Worm (Caenorhabditis elegans) whole organism, L4 larva: ENCODE data around the gene Y46G5A.7.

Experiments used
- F49E8.2 ChIP-seq: sonication (generic microtip); optimal IDR thresholded peaks from 2 replicates; lab custom pipeline; 2016; ENCODE audit warnings: missing compliant biosample characterization, mild to moderate bottlenecking, missing genetic modification characterization, borderline replicate concordance
- Y48G9A.11 ChIP-seq: fragments of 200-800 bp; sonication (Bioruptor generic); IDR thresholded peaks from 2 replicates; pipeline ENCODE4 v1.3.6; 2022; ENCODE audit warnings: missing genetic modification reagents, missing genetic modification characterization, missing compliant biosample characterization
- Y75B8A.6 ChIP-seq: fragments of 200-800 bp; sonication (Bioruptor generic); IDR thresholded peaks from 2 replicates; pipeline ENCODE4 v1.3.6; 2022; ENCODE audit warnings: missing genetic modification reagents, missing genetic modification characterization, missing compliant biosample characterization
- ZK546.5 ChIP-seq, 2 experiments: sonication (generic microtip); optimal IDR thresholded peaks; 2 replicates each; lab custom pipeline; 2017; ENCODE audit warnings: missing biosample characterization in 2 of 2, missing genetic modification characterization in 2 of 2
- aha-1 ChIP-seq: fragments of 150-350 bp; peaks from one replicate; lab custom pipeline; 2014; ENCODE audit warnings: missing biosample characterization, missing genetic modification characterization
- ama-1 ChIP-seq: fragments of 150-350 bp; optimal IDR thresholded peaks from 2 replicates; lab custom pipeline; 2014; ENCODE audit warnings: inconsistent platforms, mixed read lengths
- ceh-20 ChIP-seq: fragments of 200-800 bp; sonication (Bioruptor generic); IDR thresholded peaks from 2 replicates; pipeline ENCODE4 v1.3.6; 2022; ENCODE audit warnings: missing genetic modification reagents, missing genetic modification characterization, missing compliant biosample characterization
- ceh-44 ChIP-seq: fragments of 200-800 bp; sonication (Bioruptor generic); IDR thresholded peaks from 2 replicates; pipeline ENCODE4 v1.3.6; 2022; ENCODE audit warnings: missing genetic modification reagents, missing genetic modification characterization, missing compliant biosample characterization
- ceh-82 ChIP-seq: sonication (generic microtip); optimal IDR thresholded peaks from 2 replicates; lab custom pipeline; 2017; ENCODE audit warnings: missing biosample characterization, missing genetic modification characterization
- dmd-6 ChIP-seq: fragments of 200-800 bp; sonication (Bioruptor generic); IDR thresholded peaks from 2 replicates; pipeline ENCODE4 v1.3.6; 2022; ENCODE audit warnings: missing genetic modification reagents, missing genetic modification characterization, missing compliant biosample characterization
- dmd-8 ChIP-seq: fragments of 200-800 bp; sonication (Bioruptor generic); IDR thresholded peaks from 2 replicates; pipeline ENCODE4 v1.3.6; 2022; ENCODE audit warnings: missing genetic modification characterization, missing compliant biosample characterization
- dpl-1 ChIP-seq: fragments of 150-350 bp; optimal IDR thresholded peaks from 2 replicates; lab custom pipeline; 2014; ENCODE audit warnings: missing biosample characterization, missing genetic modification reagents, missing genetic modification characterization
- duxl-1 ChIP-seq: sonication (generic microtip); optimal IDR thresholded peaks from 2 replicates; lab custom pipeline; 2016; ENCODE audit warnings: mild to moderate bottlenecking, missing genetic modification characterization, moderate library complexity, missing compliant biosample characterization; ENCODE audit not compliant: poor library complexity
- egl-43 ChIP-seq: fragments of 200-800 bp; sonication (Bioruptor generic); IDR thresholded peaks from 2 replicates; pipeline ENCODE4 v1.3.6; 2022; ENCODE audit warnings: missing genetic modification reagents, missing genetic modification characterization, missing compliant biosample characterization
- gei-8 ChIP-seq: fragments of 200-800 bp; sonication (Bioruptor generic); optimal IDR thresholded peaks from 2 replicates; lab custom pipeline; 2018; ENCODE audit warnings: mild to moderate bottlenecking, missing genetic modification characterization, missing compliant biosample characterization
- hlh-11 ChIP-seq: fragments of 200-800 bp; sonication (Bioruptor generic); optimal IDR thresholded peaks from 2 replicates; lab custom pipeline; 2018; ENCODE audit warnings: mild to moderate bottlenecking, missing genetic modification characterization, missing compliant biosample characterization
- hlh-30 ChIP-seq: sonication (generic microtip); optimal IDR thresholded peaks from 2 replicates; lab custom pipeline; 2017; ENCODE audit warnings: antibody characterized with exemption, mild to moderate bottlenecking, missing genetic modification characterization, missing compliant biosample characterization; ENCODE audit not compliant: insufficient read depth
- hmg-1.1 ChIP-seq: fragments of 200-800 bp; sonication (Bioruptor generic); IDR thresholded peaks from 2 replicates; pipeline ENCODE4 v1.3.6; 2022; ENCODE audit warnings: missing genetic modification reagents, missing genetic modification characterization, missing compliant biosample characterization
- lin-13 ChIP-seq: fragments of 150-350 bp; optimal IDR thresholded peaks from 2 replicates; lab custom pipeline; 2014; ENCODE audit warnings: missing biosample characterization, missing genetic modification reagents, missing genetic modification characterization
- lin-38 ChIP-seq: fragments of 200-800 bp; sonication (Bioruptor generic); IDR thresholded peaks from 2 replicates; pipeline ENCODE4 v1.3.6; 2022; ENCODE audit warnings: missing genetic modification reagents, missing genetic modification characterization, missing compliant biosample characterization
- lsy-2 ChIP-seq, 2 experiments: fragments of 150-350 bp in 1 of 2; sonication (generic microtip) in 1 of 2; optimal IDR thresholded peaks; 2 replicates each; lab custom pipeline; 2014 to 2017; ENCODE audit warnings: missing biosample characterization in 2 of 2, missing genetic modification characterization in 2 of 2
- mdl-1 ChIP-seq, 2 experiments: fragments of 150-350 bp in 1 of 2; sonication (generic microtip) in 1 of 2; optimal IDR thresholded peaks; 2 replicates each; lab custom pipeline; 2014 to 2017; ENCODE audit warnings: missing biosample characterization in 2 of 2, missing genetic modification characterization in 2 of 2
- mep-1 ChIP-seq: fragments of 150-350 bp; sonication (generic microtip); optimal IDR thresholded peaks from 3 replicates; lab custom pipeline; 2014; ENCODE audit warnings: missing biosample characterization, missing genetic modification characterization
- mes-2 ChIP-seq: sonication (generic microtip); optimal IDR thresholded peaks from 2 replicates; lab custom pipeline; 2016; ENCODE audit warnings: missing genotype, mild to moderate bottlenecking, missing genetic modification characterization, missing compliant biosample characterization; ENCODE audit not compliant: poor library complexity, severe bottlenecking
- mxl-3 ChIP-seq: fragments of 200-800 bp; sonication (Bioruptor generic); optimal IDR thresholded peaks from 2 replicates; lab custom pipeline; 2018; ENCODE audit warnings: mild to moderate bottlenecking, missing genetic modification characterization, missing compliant biosample characterization
- nhr-10 ChIP-seq: fragments of 150-350 bp; optimal IDR thresholded peaks from 2 replicates; lab custom pipeline; 2014; ENCODE audit warnings: missing biosample characterization, missing genetic modification characterization
- nhr-11 ChIP-seq: fragments of 150-350 bp; optimal IDR thresholded peaks from 2 replicates; lab custom pipeline; 2014; ENCODE audit warnings: missing biosample characterization, missing genetic modification characterization
- nhr-111 ChIP-seq: fragments of 200-800 bp; sonication (Bioruptor generic); optimal IDR thresholded peaks from 2 replicates; lab custom pipeline; 2018; ENCODE audit warnings: mild to moderate bottlenecking, missing genetic modification characterization, missing compliant biosample characterization
- nhr-237 ChIP-seq: sonication (generic microtip); optimal IDR thresholded peaks from 2 replicates; lab custom pipeline; 2017; ENCODE audit warnings: missing biosample characterization, missing genetic modification characterization
- nhr-25 ChIP-seq: sonication (generic microtip); optimal IDR thresholded peaks from 2 replicates; lab custom pipeline; 2017; ENCODE audit warnings: missing genetic modification characterization, mild to moderate bottlenecking, missing compliant biosample characterization, antibody characterized with exemption, moderate library complexity, borderline replicate concordance; ENCODE audit not compliant: insufficient read depth
- nhr-28 ChIP-seq: fragments of 150-350 bp; optimal IDR thresholded peaks from 2 replicates; lab custom pipeline; 2014; ENCODE audit warnings: missing biosample characterization, missing genetic modification characterization
- nhr-41 ChIP-seq: fragments of 200-800 bp; sonication (Bioruptor generic); IDR thresholded peaks from 2 replicates; pipeline ENCODE4 v1.3.6; 2022; ENCODE audit warnings: missing genetic modification reagents, missing genetic modification characterization, missing compliant biosample characterization
- php-3 ChIP-seq: fragments of 200-800 bp; sonication (Bioruptor generic); IDR thresholded peaks from 2 replicates; pipeline ENCODE4 v1.3.6; 2022; ENCODE audit warnings: missing genetic modification reagents, missing genetic modification characterization, missing compliant biosample characterization
- pqm-1 ChIP-seq: sonication (generic microtip); optimal IDR thresholded peaks from 2 replicates; lab custom pipeline; 2017; ENCODE audit warnings: missing biosample characterization, missing genetic modification characterization
- rbr-2 ChIP-seq: sonication (generic microtip); optimal IDR thresholded peaks from 2 replicates; lab custom pipeline; 2016; ENCODE audit warnings: missing genotype, missing genetic modification characterization, missing compliant biosample characterization
- saeg-2 ChIP-seq: fragments of 200-800 bp; sonication (Bioruptor generic); IDR thresholded peaks from 2 replicates; pipeline ENCODE4 v1.3.6; 2022; ENCODE audit warnings: missing genetic modification reagents, missing genetic modification characterization, missing compliant biosample characterization
- set-16 ChIP-seq: fragments of 200-800 bp; sonication (Bioruptor generic); IDR thresholded peaks from 2 replicates; pipeline ENCODE4 v1.3.6; 2022; ENCODE audit warnings: missing genetic modification reagents, missing genetic modification characterization, missing compliant biosample characterization
- snpc-1.2 ChIP-seq: fragments of 200-800 bp; sonication (Bioruptor generic); IDR thresholded peaks from 2 replicates; pipeline ENCODE4 v1.3.6; 2022; ENCODE audit warnings: missing genetic modification reagents, missing genetic modification characterization, missing compliant biosample characterization
- unc-130 ChIP-seq: sonication (generic microtip); optimal IDR thresholded peaks from 2 replicates; lab custom pipeline; 2016; ENCODE audit warnings: missing genetic modification reagents, missing genetic modification characterization, missing compliant biosample characterization
- vab-7 ChIP-seq: fragments of 200-800 bp; sonication (Bioruptor generic); IDR thresholded peaks from 2 replicates; pipeline ENCODE4 v1.3.6; 2022; ENCODE audit warnings: missing genetic modification reagents, missing genetic modification characterization, missing compliant biosample characterization

Y46G5A.7 gene

ce11 chrII:12756180-12756579 lies at the start of gene Y46G5A.7, which contains the start of gene Y46G5A.8:
TSS of gene Y46G5A.7 (minus strand) at chrII:12756332.
TSS of gene Y46G5A.8 (plus strand) at chrII:12756338.
- no peak for TF ChIP-seq rbr-2 (tag; lab: Kevin White, UChicago)
- no peak for TF ChIP-seq pqm-1 (tag; lab: Kevin White, UChicago)
- TF ChIP-seq egl-43 (GFP tag; lab: Robert Waterston, UW) = no peak
- no peak for TF ChIP-seq ZK546.5 (tag; optimal IDR thresholded peaks at IDR 0.05; lab: Kevin White, UChicago)
- no peak for TF ChIP-seq ceh-44 (GFP tag; lab: Robert Waterston, UW)
- TF ChIP-seq ceh-20 (GFP tag; lab: Robert Waterston, UW) = no peak
- no peak for TF ChIP-seq lin-13 (GFP tag; lab: Kevin White, UChicago)
- no peak for TF ChIP-seq Y75B8A.6 (GFP tag; lab: Robert Waterston, UW)
- TF ChIP-seq nhr-111 (GFP tag; lab: Kevin White, UChicago) = no peak

- TF ChIP-seq ceh-82 (tag; lab: Kevin White, UChicago) = no peak
- no peak for TF ChIP-seq php-3 (GFP tag; lab: Robert Waterston, UW)
- TF ChIP-seq dmd-8 (GFP tag; lab: Robert Waterston, UW) = no peak
- no peak for TF ChIP-seq set-16
- no peak for TF ChIP-seq nhr-41 (GFP tag; lab: Robert Waterston, UW)
- no peak for TF ChIP-seq duxl-1 (tag; lab: Kevin White, UChicago)
- TF ChIP-seq nhr-10 (tag; lab: Kevin White, UChicago) = no peak
- no peak for TF ChIP-seq vab-7
- TF ChIP-seq mdl-1 (tag; optimal IDR thresholded peaks at IDR 0.05; lab: Kevin White, UChicago) = no peak
- TF ChIP-seq mes-2 (tag; lab: Kevin White, UChicago) = no peak
- TF ChIP-seq nhr-25 (tag; lab: Kevin White, UChicago) = no peak
- no peak for TF ChIP-seq saeg-2 (GFP tag; lab: Robert Waterston, UW)
Observed at ce11 chrII:12805161-12805560, 49.0 kb upstream of the Y46G5A.7 start, which contains the start of the genes Y46G5A.18 and Y46G5A.47. TSS of gene Y46G5A.18 (minus strand) at chrII:12805261. TSS of gene Y46G5A.47 (minus strand) at chrII:12805306.

DNA sequence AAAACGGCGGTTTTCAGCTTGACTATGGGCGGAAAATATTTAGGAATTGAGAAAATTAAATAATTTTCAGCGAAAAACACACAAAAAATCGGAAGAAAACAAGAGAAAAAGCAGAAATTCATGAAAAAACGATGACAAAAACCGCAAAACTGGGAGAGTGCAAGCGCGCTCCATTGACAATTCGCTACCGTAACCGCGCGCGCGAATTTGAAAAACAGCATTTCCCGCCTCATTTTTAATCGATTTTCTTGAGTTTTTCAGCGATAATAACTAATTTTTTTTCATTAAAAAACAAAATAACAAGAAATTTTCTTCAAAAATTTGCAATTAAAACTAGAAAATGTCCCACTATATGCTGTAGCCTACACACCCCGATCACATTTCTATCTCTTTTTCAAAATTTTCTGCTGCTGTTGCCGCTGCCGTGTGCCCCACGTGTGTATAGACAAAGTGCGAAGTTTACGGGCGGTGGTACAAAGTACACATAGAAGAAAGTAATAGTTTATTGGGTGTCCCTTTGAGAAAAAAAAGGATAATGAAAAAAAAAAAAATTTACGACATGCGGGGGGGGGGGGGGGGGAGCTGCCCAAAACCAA lies 43.9 kb upstream of the Y46G5A.7 start:
- TF ChIP-seq mxl-3 (GFP tag; lab: Kevin White, UChicago) (peak; percentile 84), saeg-2 (GFP tag; lab: Robert Waterston, UW) (no peak), lin-38 (GFP tag; lab: Robert Waterston, UW) (peak; percentile 97), F49E8.2 (tag; lab: Kevin White, UChicago) (peak; percentile 67), Y75B8A.6 (GFP tag; lab: Robert Waterston, UW) (no peak), hmg-1.1 (GFP tag; lab: Robert Waterston, UW) (0 out of 2 replicates have a peak, but pooled peaks have one; percentile 24), snpc-1.2 (peak; percentile 29; the same call in 1 of the 2 replicates), aha-1 (tag; lab: Kevin White, UChicago) (peak; percentile 38), nhr-11 (tag; lab: Kevin White, UChicago) (peak; percentile 80), dpl-1 (GFP tag; lab: Kevin White, UChicago) (peak; percentile 39), unc-130 (peak; percentile 29), ZK546.5 (tag; optimal IDR thresholded peaks at IDR 0.05; lab: Kevin White, UChicago) (no peak), gei-8 (no peak), ama-1 (peak; percentile 4), Y48G9A.11 (GFP tag; lab: Robert Waterston, UW) (peak; percentile 76), nhr-237 (tag; lab: Kevin White, UChicago) (no peak), dmd-6 (peak; percentile 44), hlh-30 (tag; lab: Kevin White, UChicago) (peak; percentile 40), mdl-1 (tag; optimal IDR thresholded peaks at IDR 0.05; lab: Kevin White, UChicago) (peak in 1 of 2 experiments; percentile 46), nhr-25 (tag; lab: Kevin White, UChicago) (no peak), nhr-28 (tag; lab: Kevin White, UChicago) (peak; percentile 77), mep-1 (tag; lab: Kevin White, UChicago) (peak; percentile 46), lsy-2 (tag; optimal IDR thresholded peaks at IDR 0.05; lab: Kevin White, UChicago) (peak; percentile 68 to 89), hlh-11 (peak; percentile 45), mes-2 (tag; lab: Kevin White, UChicago) (peak; percentile 20)
